Fruit fly (Drosophila melanogaster): Measurements from ENCODE around the gene CG9396.

CG9396 gene

dm6 chr3R:9534125-9534496, 37.3 kb downstream of the CG9396 start (continued):
- TF ChIP-seq CG31365 (tag; optimal IDR thresholded peaks at IDR 0.05) (peak; percentile 57), CG12219 (GFP tag; optimal IDR thresholded peaks at IDR 0.05) (peak; percentile 91), CG15479 (GFP tag; optimal IDR thresholded peaks at IDR 0.05) (no peak), ato (GFP tag; IDR thresholded peaks at IDR 0.05; ENCODE audit: partially characterized antibody) (no peak), en (GFP tag; optimal IDR thresholded peaks at IDR 0.05) (peak; percentile 79), CG30431 (GFP tag; optimal IDR thresholded peaks at IDR 0.05) (peak; percentile 80), CG11398 (GFP tag; optimal IDR thresholded peaks at IDR 0.05) (peak; percentile 94), pho (GFP tag; optimal IDR thresholded peaks at IDR 0.05) (peak; percentile 83), Meics (GFP tag; optimal IDR thresholded peaks at IDR 0.05) (peak; percentile 86), z (GFP tag; IDR thresholded peaks at IDR 0.05) (0 out of 3 replicates have a peak, but pooled peaks have one; percentile 19), fru (optimal IDR thresholded peaks at IDR 0.05) (no peak), Dref (GFP tag; IDR thresholded peaks at IDR 0.05) (no peak), CG14667 (GFP tag; IDR thresholded peaks at IDR 0.05) (peak; percentile 88), CG8281 (tag; optimal IDR thresholded peaks at IDR 0.05) (peak; percentile 70), CG3065 (GFP tag; optimal IDR thresholded peaks at IDR 0.05) (peak; percentile 82), Nf-YA (GFP tag; IDR thresholded peaks at IDR 0.05) (peak; percentile 84), Doc2 (GFP tag; IDR thresholded peaks at IDR 0.05) (peak; percentile 31; the same call in 1 of the 2 replicates), CG1603 (tag; optimal IDR thresholded peaks at IDR 0.05) (peak; percentile 90), Antp (GFP tag; optimal IDR thresholded peaks at IDR 0.05) (peak; percentile 86), Asciz (GFP tag; optimal IDR thresholded peaks at IDR 0.05) (peak; percentile 96), CG12942 (GFP tag; optimal IDR thresholded peaks at IDR 0.05) (peak; percentile 90), Sox102F (GFP tag; optimal IDR thresholded peaks at IDR 0.05) (peak; percentile 99), tio (GFP tag; optimal IDR thresholded peaks at IDR 0.05) (peak; percentile 93), CG6854 (GFP tag; optimal IDR thresholded peaks at IDR 0.05) (peak; percentile 76), nom (GFP tag; optimal IDR thresholded peaks at IDR 0.05) (no peak), CG17912 (GFP tag; optimal IDR thresholded peaks at IDR 0.05) (peak; percentile 58), shn (GFP tag; optimal IDR thresholded peaks at IDR 0.05) (peak; percentile 83), vnd (GFP tag; IDR thresholded peaks at IDR 0.05; ENCODE audit: partially characterized antibody) (no peak), D (optimal IDR thresholded peaks at IDR 0.05) (no peak), D (GFP tag; optimal IDR thresholded peaks at IDR 0.05) (peak; percentile 94), az2 (GFP tag; optimal IDR thresholded peaks at IDR 0.05) (peak; percentile 96), B-H1 (GFP tag; IDR thresholded peaks at IDR 0.05) (peak; percentile 86), E2f1 (GFP tag; IDR thresholded peaks at IDR 0.05) (peak; percentile 91), jing (GFP tag; optimal IDR thresholded peaks at IDR 0.05) (peak; percentile 86), otp (GFP tag; IDR thresholded peaks at IDR 0.05) (peak; percentile 89), schlank (tag; optimal IDR thresholded peaks at IDR 0.05) (peak; percentile 67), CG7839 (tag; optimal IDR thresholded peaks at IDR 0.05) (peak; percentile 95), CG10565 (GFP tag; optimal IDR thresholded peaks at IDR 0.05) (peak; percentile 77), fd96Cb (tag; optimal IDR thresholded peaks at IDR 0.05) (peak; percentile 96), knrl (GFP tag; IDR thresholded peaks at IDR 0.05; ENCODE audit: partially characterized antibody) (no peak), CG4424 (GFP tag; optimal IDR thresholded peaks at IDR 0.05) (peak; percentile 95), wor (GFP tag; IDR thresholded peaks at IDR 0.05) (peak; percentile 93), CG13296 (GFP tag; optimal IDR thresholded peaks at IDR 0.05) (peak; percentile 81), Dek (tag; optimal IDR thresholded peaks at IDR 0.05) (peak; percentile 90), Bgb (GFP tag; IDR thresholded peaks at IDR 0.05; ENCODE audit: partially characterized antibody) (no peak), CG11723 (GFP tag; optimal IDR thresholded peaks at IDR 0.05) (peak; percentile 89), CG8089 (GFP tag; optimal IDR thresholded peaks at IDR 0.05) (peak; percentile 88), CG6683 (GFP tag; optimal IDR thresholded peaks at IDR 0.05) (peak; percentile 65), esg (GFP tag; conservative IDR thresholded peaks at IDR 0.05) (peak; percentile 92), seq (GFP tag; IDR thresholded peaks at IDR 0.05) (peak; percentile 82), ken (GFP tag; IDR thresholded peaks at IDR 0.05) (peak; percentile 95), Myb (GFP tag; optimal IDR thresholded peaks at IDR 0.05) (peak; percentile 75)

Measured in whole organism, embryonic.